Fruit fly (Drosophila melanogaster): ENCODE results near the gene CG10311.

Gene CG10311

DNA sequence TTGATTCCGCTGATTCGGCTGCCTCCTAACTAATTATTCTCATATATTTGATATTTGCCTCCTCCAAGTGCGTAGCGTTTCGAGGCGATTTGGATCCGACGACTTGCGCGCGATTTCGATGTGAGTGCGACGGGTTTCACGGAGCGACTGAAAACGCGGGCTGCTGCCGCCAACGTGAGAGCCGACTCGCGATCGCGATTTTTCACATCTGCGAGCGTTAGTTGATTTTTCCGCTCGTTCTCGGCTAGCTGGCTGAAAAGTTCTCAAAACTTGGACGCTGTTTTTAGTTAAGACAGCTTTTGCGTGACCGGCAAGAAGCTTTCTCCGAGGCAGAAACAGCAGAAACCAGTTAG is at the start of gene CG10311:
CG10311 (minus strand) TSS at position 153 of the 353 bp plus-strand sequence.
- 0 out of 3 replicates have a peak, but pooled peaks have one; percentile 15 for TF ChIP-seq CG6163 (GFP tag; IDR thresholded peaks at IDR 0.05)
- peak; percentile 73 for TF ChIP-seq CG6854 (GFP tag; optimal IDR thresholded peaks at IDR 0.05)
- TF ChIP-seq salr (GFP tag; optimal IDR thresholded peaks at IDR 0.05) = no peak
- TF ChIP-seq CG10669 (GFP tag; optimal IDR thresholded peaks at IDR 0.05) = no peak
- TF ChIP-seq CG16779 (tag; optimal IDR thresholded peaks at IDR 0.05) = peak; percentile 33
- no peak for TF ChIP-seq Eip93F (GFP tag; optimal IDR thresholded peaks at IDR 0.05)
- no peak for TF ChIP-seq CG15336 (GFP tag; IDR thresholded peaks at IDR 0.05)
- TF ChIP-seq pdm3 (GFP tag; optimal IDR thresholded peaks at IDR 0.05) = no peak
- no peak for TF ChIP-seq Hr4 (GFP tag; optimal IDR thresholded peaks at IDR 0.05)
- no peak for TF ChIP-seq dac (GFP tag; optimal IDR thresholded peaks at IDR 0.05)
- no peak for TF ChIP-seq CG31627 (GFP tag; optimal IDR thresholded peaks at IDR 0.05)
- TF ChIP-seq CG10631 (GFP tag; optimal IDR thresholded peaks at IDR 0.05) = no peak
- no peak for TF ChIP-seq CG8319 (GFP tag; optimal IDR thresholded peaks at IDR 0.05)
- TF ChIP-seq CG11762 (GFP tag; optimal IDR thresholded peaks at IDR 0.05; ENCODE audit: insufficient read depth) = no peak
- no peak for TF ChIP-seq fd59A (GFP tag; optimal IDR thresholded peaks at IDR 0.05)
- no peak for TF ChIP-seq acj6 (GFP tag; optimal IDR thresholded peaks at IDR 0.05)
- TF ChIP-seq eg (GFP tag; IDR thresholded peaks at IDR 0.05) = peak; percentile 24; the same call in 1 of the 3 replicates
- TF ChIP-seq Ets21C (GFP tag; optimal IDR thresholded peaks at IDR 0.05) = no peak
- TF ChIP-seq Sox14 (GFP tag; optimal IDR thresholded peaks at IDR 0.05) = no peak
- no peak for TF ChIP-seq dsx (GFP tag; optimal IDR thresholded peaks at IDR 0.05; ENCODE audit: poor library complexity, severe bottlenecking)

DNA sequence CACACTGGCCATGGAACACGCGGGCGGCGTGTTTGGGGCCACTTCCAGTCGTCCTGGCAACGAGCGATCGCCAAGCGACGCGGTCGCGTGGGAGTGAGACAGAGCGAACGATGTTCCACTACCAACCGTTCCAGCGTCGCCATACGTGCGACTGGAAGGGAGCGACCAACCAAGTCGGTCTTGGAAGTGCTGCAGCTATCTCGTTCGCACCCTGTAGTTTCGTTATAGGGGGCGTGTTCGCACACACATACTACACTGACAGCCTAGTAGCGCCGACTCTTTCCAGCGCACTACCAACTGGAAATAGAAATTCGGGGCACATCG is 46.9 kb upstream of the CG10311 start:
- TF ChIP-seq pdm3 (GFP tag; optimal IDR thresholded peaks at IDR 0.05) (no peak), CG15336 (GFP tag; IDR thresholded peaks at IDR 0.05) (no peak), OdsH (GFP tag; optimal IDR thresholded peaks at IDR 0.05) (no peak), CG6792 (GFP tag; optimal IDR thresholded peaks at IDR 0.05) (no peak), CG4318 (GFP tag; optimal IDR thresholded peaks at IDR 0.05) (no peak), Lpt (GFP tag; optimal IDR thresholded peaks at IDR 0.05) (no peak), esn (GFP tag; optimal IDR thresholded peaks at IDR 0.05) (no peak), CG8632 (GFP tag; optimal IDR thresholded peaks at IDR 0.05) (no peak), CG16779 (tag; optimal IDR thresholded peaks at IDR 0.05) (no peak), Hr4 (GFP tag; optimal IDR thresholded peaks at IDR 0.05) (no peak), Sox14 (GFP tag; optimal IDR thresholded peaks at IDR 0.05) (no peak), CG3032 (tag; optimal IDR thresholded peaks at IDR 0.05) (no peak), CG7368 (GFP tag; optimal IDR thresholded peaks at IDR 0.05) (no peak), CG9139 (GFP tag; optimal IDR thresholded peaks at IDR 0.05) (no peak), Gug (GFP tag; IDR thresholded peaks at IDR 0.05) (no peak), CG31627 (GFP tag; optimal IDR thresholded peaks at IDR 0.05) (no peak), CG11902 (GFP tag; optimal IDR thresholded peaks at IDR 0.05) (no peak), Sox15 (GFP tag; optimal IDR thresholded peaks at IDR 0.05) (no peak), ss (GFP tag; optimal IDR thresholded peaks at IDR 0.05) (no peak), dac (GFP tag; optimal IDR thresholded peaks at IDR 0.05) (no peak)

DNA sequence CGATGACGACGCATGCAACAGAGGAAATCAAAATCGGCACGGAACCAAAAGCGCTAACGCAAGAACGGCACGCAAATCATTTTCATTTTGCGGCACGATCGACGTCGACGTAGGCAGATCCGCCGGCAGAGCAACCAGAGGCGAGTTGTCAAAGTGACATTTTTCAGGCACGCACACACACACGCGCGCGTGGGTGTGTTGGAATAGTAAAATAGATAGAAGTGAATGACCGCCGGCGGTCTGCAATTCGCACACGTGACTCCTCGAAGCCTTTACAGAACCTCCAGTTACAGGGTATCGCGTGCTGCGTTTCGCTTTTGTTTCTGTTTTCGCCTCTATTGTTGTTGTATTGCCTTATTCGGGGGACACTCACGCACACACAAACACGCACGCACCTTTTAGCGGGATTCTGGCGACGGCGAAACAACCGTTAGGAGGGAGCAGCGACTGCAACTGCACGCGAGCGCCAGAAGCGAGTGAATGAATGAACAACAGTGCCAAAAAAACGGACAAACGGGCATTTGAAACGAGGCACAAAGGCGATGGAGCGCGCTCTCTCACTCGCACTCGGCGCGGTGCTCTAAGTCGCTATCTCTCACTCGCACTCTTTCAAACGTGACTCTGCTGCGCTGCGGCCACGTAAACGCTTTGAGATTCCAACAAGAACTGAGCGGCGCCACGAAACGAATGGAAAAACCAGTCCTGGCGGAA is 46.4 kb upstream of the CG10311 start, which contains the start of gene ss:
ss (minus strand) TSS at position 668 of the 711 bp plus-strand sequence.
- TF ChIP-seq Smox (GFP tag; optimal IDR thresholded peaks at IDR 0.05) = no peak
- no peak for TF ChIP-seq net (GFP tag; optimal IDR thresholded peaks at IDR 0.05)
- peak; percentile 26 to 83 for TF ChIP-seq ss (GFP tag; optimal IDR thresholded peaks at IDR 0.05)
- TF ChIP-seq dac (GFP tag; optimal IDR thresholded peaks at IDR 0.05) = no peak
- no peak for TF ChIP-seq Eip75B (GFP tag; optimal IDR thresholded peaks at IDR 0.05)
- TF ChIP-seq CG7368 (GFP tag; optimal IDR thresholded peaks at IDR 0.05) = no peak
- TF ChIP-seq fd85E (GFP tag; optimal IDR thresholded peaks at IDR 0.05) = no peak
